Worm (Caenorhabditis elegans) whole organism, young adult: ENCODE data around the gene Y32B12B.2.

ENCODE experiments used
- F37B4.10 ChIP-seq: fragments of 200-800 bp; sonication (Bioruptor generic); IDR thresholded peaks from 2 replicates; pipeline ENCODE4 v1.3.6; 2022; ENCODE audit warnings: missing genetic modification characterization, missing compliant biosample characterization
- ama-1 ChIP-seq, 3 experiments: fragments of 150-350 bp in 1 of 3; sonication (generic microtip) in 2 of 3; optimal IDR thresholded peaks; 2 replicates each; lab custom pipeline; 2014 to 2018; ENCODE audit warnings: missing biosample characterization in 2 of 3, missing genetic modification characterization in 2 of 3, missing genetic modification reagents in 2 of 3
- dpff-1 ChIP-seq: sonication (generic microtip); optimal IDR thresholded peaks from 2 replicates; lab custom pipeline; 2017; ENCODE audit warnings: mild to moderate bottlenecking, missing genetic modification characterization, missing compliant biosample characterization
- him-1 ChIP-seq: sonication (generic microtip); optimal IDR thresholded peaks from 2 replicates; lab custom pipeline; 2016; ENCODE audit warnings: missing genotype, missing genetic modification reagents, missing genetic modification characterization, missing compliant biosample characterization
- lin-40 ChIP-seq: sonication (generic microtip); optimal IDR thresholded peaks from 2 replicates; lab custom pipeline; 2016; ENCODE audit warnings: missing genetic modification characterization, mild to moderate bottlenecking, missing compliant biosample characterization, missing genotype, missing genetic modification reagents
- madf-6 ChIP-seq: fragments of 200-800 bp; sonication (Bioruptor generic); IDR thresholded peaks from 2 replicates; pipeline ENCODE4 v1.3.6; 2022; ENCODE audit warnings: missing genetic modification reagents, missing genetic modification characterization, missing compliant biosample characterization
- nfya-1 ChIP-seq: sonication (generic microtip); optimal IDR thresholded peaks from 2 replicates; lab custom pipeline; 2017; ENCODE audit warnings: antibody characterized with exemption, missing compliant biosample characterization, missing genetic modification characterization, borderline replicate concordance; ENCODE audit not compliant: insufficient read depth
- pha-4 ChIP-seq: fragments of 150-350 bp; sonication (generic microtip); optimal IDR thresholded peaks from 2 replicates; lab custom pipeline; 2014; ENCODE audit warnings: missing biosample characterization, missing genetic modification reagents, missing genetic modification characterization
- snpc-4 ChIP-seq, 5 experiments: fragments of 150-350 bp in 1 of 5; sonication (generic microtip) in 4 of 5; optimal IDR thresholded peaks; 2 replicates each; lab custom pipeline; 2014 to 2018; ENCODE audit warnings: missing genetic modification characterization in 5 of 5, missing biosample characterization in 3 of 5, antibody characterized with exemption in 2 of 5, mild to moderate bottlenecking in 2 of 5, missing compliant biosample characterization in 2 of 5, missing genotype in 2 of 5, moderate library complexity in 2 of 5, missing genetic modification reagents in 1 of 5
- somi-1 ChIP-seq: fragments of 200-800 bp; sonication (Bioruptor generic); optimal IDR thresholded peaks from 2 replicates; lab custom pipeline; 2018; ENCODE audit warnings: mild to moderate bottlenecking, missing genetic modification characterization, missing compliant biosample characterization
- zfh-2 ChIP-seq: fragments of 200-800 bp; sonication (Bioruptor generic); conservative IDR thresholded peaks from 2 replicates; pipeline ENCODE4 v1.3.6; 2022; ENCODE audit warnings: missing genetic modification reagents, missing genetic modification characterization, missing compliant biosample characterization
- ztf-26 ChIP-seq: sonication (generic microtip); optimal IDR thresholded peaks from 2 replicates; lab custom pipeline; 2017; ENCODE audit warnings: missing genetic modification characterization, missing compliant biosample characterization

ce11 chrV:16534000-16534399 lies 4.2 kb upstream of the Y32B12B.2 start, which contains the start of gene cpr-2:
- TF ChIP-seq him-1 (tag; lab: Kevin White, UChicago) (no peak), lin-40 (no peak), ztf-26 (tag; lab: Kevin White, UChicago) (no peak), somi-1 (GFP tag; lab: Kevin White, UChicago) (no peak), pha-4 (tag; lab: Kevin White, UChicago) (no peak), ama-1 (optimal IDR thresholded peaks at IDR 0.05; lab: Kevin White, UChicago) (no peak), ama-1 (GFP tag; optimal IDR thresholded peaks at IDR 0.05; lab: Kevin White, UChicago) (no peak), nfya-1 (tag; lab: Kevin White, UChicago) (no peak), dpff-1 (no peak), madf-6 (GFP tag; lab: Robert Waterston, UW) (no peak), zfh-2 (GFP tag; lab: Robert Waterston, UW) (no peak), F37B4.10 (GFP tag; lab: Robert Waterston, UW) (no peak), snpc-4 (GFP tag; optimal IDR thresholded peaks at IDR 0.05; lab: Kevin White, UChicago) (no peak), snpc-4 (tag; optimal IDR thresholded peaks at IDR 0.05; lab: Kevin White, UChicago) (no peak)
